Worm (Caenorhabditis elegans) whole organism, early embryonic: ENCODE measurements around the gene fipr-16.

ENCODE experiments used
- B0310.2 ChIP-seq: sonication (generic microtip); optimal IDR thresholded peaks from 2 replicates; lab custom pipeline; 2016; ENCODE audit warnings: mild to moderate bottlenecking, missing genetic modification characterization, missing compliant biosample characterization
- F13C5.2 ChIP-seq: sonication (generic microtip); optimal IDR thresholded peaks from 2 replicates; lab custom pipeline; 2017; ENCODE audit warnings: mild to moderate bottlenecking, missing genetic modification characterization, inconsistent platforms, missing compliant biosample characterization
- aly-1 ChIP-seq: sonication (generic microtip); optimal IDR thresholded peaks from 2 replicates; lab custom pipeline; 2016; ENCODE audit warnings: missing genetic modification characterization, missing compliant biosample characterization
- ama-1 ChIP-seq: fragments of 150-350 bp; optimal IDR thresholded peaks from 2 replicates; lab custom pipeline; 2014
- ceh-13 ChIP-seq: fragments of 200-800 bp; sonication (Bioruptor generic); optimal IDR thresholded peaks from 2 replicates; lab custom pipeline; 2018; ENCODE audit warnings: mild to moderate bottlenecking, missing genetic modification characterization, missing compliant biosample characterization
- ceh-36 ChIP-seq: sonication (generic microtip); optimal IDR thresholded peaks from 2 replicates; lab custom pipeline; 2016; ENCODE audit warnings: missing genetic modification characterization, inconsistent platforms, missing compliant biosample characterization
- ets-7 ChIP-seq: sonication (generic microtip); optimal IDR thresholded peaks from 2 replicates; lab custom pipeline; 2016; ENCODE audit warnings: missing genotype, missing genetic modification characterization, missing compliant biosample characterization
- flt-1 ChIP-seq: fragments of 200-800 bp; sonication (Bioruptor generic); IDR thresholded peaks from 2 replicates; pipeline ENCODE4 v1.3.6; 2022; ENCODE audit warnings: missing genetic modification characterization, missing compliant biosample characterization
- hmbx-1 ChIP-seq: sonication (generic microtip); optimal IDR thresholded peaks from 2 replicates; lab custom pipeline; 2016; ENCODE audit warnings: mild to moderate bottlenecking, missing genetic modification characterization, missing compliant biosample characterization
- hmg-4 ChIP-seq: fragments of 200-800 bp; sonication (Bioruptor generic); optimal IDR thresholded peaks from 2 replicates; lab custom pipeline; 2018; ENCODE audit warnings: mild to moderate bottlenecking, missing genetic modification characterization, missing compliant biosample characterization
- hnd-1 ChIP-seq: sonication (generic microtip); optimal IDR thresholded peaks from 2 replicates; lab custom pipeline; 2016; ENCODE audit warnings: missing genetic modification characterization, missing compliant biosample characterization
- pes-1 ChIP-seq: fragments of 200-800 bp; sonication (Bioruptor generic); IDR thresholded peaks from 2 replicates; pipeline ENCODE4 v1.3.6; 2022; ENCODE audit warnings: missing genetic modification reagents, missing genetic modification characterization, missing compliant biosample characterization
- scrt-1 ChIP-seq: fragments of 200-800 bp; sonication (Bioruptor generic); IDR thresholded peaks from 2 replicates; pipeline ENCODE4 v1.3.6; 2022; ENCODE audit warnings: missing genetic modification characterization, missing compliant biosample characterization
- sea-1 ChIP-seq: fragments of 200-800 bp; sonication (Bioruptor generic); conservative IDR thresholded peaks from 2 replicates; pipeline ENCODE4 v1.3.6; 2022; ENCODE audit warnings: missing genetic modification characterization, missing compliant biosample characterization
- tbx-11 ChIP-seq: fragments of 200-800 bp; sonication (Bioruptor generic); IDR thresholded peaks from 2 replicates; pipeline ENCODE4 v1.3.6; 2022; ENCODE audit warnings: missing genetic modification characterization, missing compliant biosample characterization
- tbx-37 ChIP-seq: fragments of 200-800 bp; sonication (Bioruptor generic); conservative IDR thresholded peaks from 2 replicates; pipeline ENCODE4 v1.3.6; 2022; ENCODE audit warnings: missing genetic modification reagents, missing genetic modification characterization, missing compliant biosample characterization
- tra-4 ChIP-seq: sonication (generic microtip); optimal IDR thresholded peaks from 2 replicates; lab custom pipeline; 2017; ENCODE audit warnings: missing genetic modification characterization, missing compliant biosample characterization

The fipr-16 gene

DNA sequence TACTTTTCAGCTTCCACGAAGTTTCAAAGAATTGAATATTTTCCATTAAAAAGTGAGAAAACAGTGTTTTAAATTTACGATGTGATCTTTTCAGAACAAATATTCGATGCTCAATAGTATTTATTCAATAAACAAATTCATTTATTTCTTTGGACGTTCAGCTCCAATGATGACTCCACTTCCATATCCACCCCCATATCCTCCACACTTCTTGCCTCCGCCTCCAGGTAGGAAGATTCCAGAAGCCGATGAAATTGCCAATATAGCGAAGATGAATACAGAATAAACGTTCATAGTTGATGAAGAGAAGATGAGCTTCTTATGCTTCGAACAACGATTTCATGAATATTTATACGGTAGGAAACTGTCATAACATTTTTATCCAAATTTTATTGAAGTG lies 1.6 kb downstream of the fipr-16 start, which contains the start of gene fip-3:
fip-3 (minus strand) TSS at position 294 of the 400 bp plus-strand sequence.
- no peak for TF ChIP-seq scrt-1 (GFP tag; lab: Robert Waterston, UW)
- no peak for TF ChIP-seq hnd-1 (tag; lab: Kevin White, UChicago)
- TF ChIP-seq tbx-11 (GFP tag; lab: Robert Waterston, UW), result no peak
- no peak for TF ChIP-seq sea-1 (GFP tag; lab: Robert Waterston, UW)
- TF ChIP-seq tbx-37, result no peak
- no peak for TF ChIP-seq hmg-4 (GFP tag; lab: Kevin White, UChicago)
- TF ChIP-seq pes-1 (GFP tag; lab: Robert Waterston, UW), result no peak
- no peak for TF ChIP-seq F13C5.2
- no peak for TF ChIP-seq aly-1 (tag; lab: Kevin White, UChicago)
- TF ChIP-seq flt-1 (GFP tag; lab: Robert Waterston, UW), result no peak
- TF ChIP-seq tra-4 (tag; lab: Kevin White, UChicago), result no peak
- TF ChIP-seq ama-1, result no peak
- no peak for TF ChIP-seq ceh-36 (tag; lab: Kevin White, UChicago)

DNA sequence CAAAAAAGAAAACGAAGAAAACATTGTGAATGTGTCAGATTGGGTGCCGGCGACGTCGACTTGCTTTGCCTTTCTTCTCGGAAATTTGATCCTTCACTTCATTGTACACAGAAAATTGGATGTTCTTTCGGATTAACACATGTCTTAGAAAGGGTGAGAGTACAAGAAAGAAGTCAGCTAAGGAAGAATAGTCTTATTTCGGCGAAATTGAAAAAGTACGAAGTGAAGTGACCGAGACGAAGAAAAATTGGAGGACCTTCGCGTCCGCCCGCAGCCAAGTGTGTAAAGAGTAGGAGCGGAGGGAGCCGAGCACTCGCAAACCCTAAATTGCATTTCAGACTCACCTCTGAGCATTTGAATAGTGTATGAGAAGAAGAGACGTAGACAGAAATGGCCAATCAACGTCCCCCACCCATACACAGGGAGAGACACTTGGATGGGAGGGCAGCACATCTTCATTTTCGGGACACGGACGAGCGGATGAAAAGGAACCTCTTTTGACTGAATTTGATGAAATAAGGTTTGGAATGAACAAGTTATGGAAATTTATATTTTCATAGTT lies 2.1 kb downstream of the fipr-16 start, which contains the start of gene glr-1:
glr-1 (minus strand) TSS at position 51 of the 562 bp plus-strand sequence.
- TF ChIP-seq ceh-36 (tag; lab: Kevin White, UChicago) (no peak), ceh-13 (GFP tag; lab: Kevin White, UChicago) (no peak), F13C5.2 (no peak), tbx-37 (no peak), hmbx-1 (tag; lab: Kevin White, UChicago) (no peak), sea-1 (GFP tag; lab: Robert Waterston, UW) (no peak), hnd-1 (tag; lab: Kevin White, UChicago) (no peak), scrt-1 (GFP tag; lab: Robert Waterston, UW) (no peak), B0310.2 (tag; lab: Kevin White, UChicago) (no peak), tbx-11 (GFP tag; lab: Robert Waterston, UW) (no peak), flt-1 (GFP tag; lab: Robert Waterston, UW) (no peak)

DNA sequence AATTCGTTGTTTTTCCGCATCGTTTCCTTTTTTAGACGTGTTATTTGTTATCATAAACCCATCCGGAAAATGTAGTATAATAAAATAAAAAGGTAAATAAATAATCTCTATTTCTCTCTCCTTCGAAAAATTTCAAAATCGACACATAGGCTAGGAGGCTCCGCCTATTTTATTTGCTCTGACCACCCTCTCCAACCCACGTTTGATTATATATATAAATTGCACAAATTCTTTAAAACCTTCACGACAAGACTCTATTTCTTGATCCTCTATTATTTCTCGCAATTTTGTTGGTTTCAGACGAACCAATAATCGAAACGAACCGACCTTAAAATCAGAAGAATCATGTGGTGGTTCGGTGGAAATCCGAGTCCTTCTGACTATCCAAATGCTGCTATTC lies 10.0 kb downstream of the fipr-16 start, which contains the start of gene doxa-1:
doxa-1 (plus strand) TSS at position 301 of the 400 bp plus-strand sequence.
- TF ChIP-seq pes-1 (GFP tag; lab: Robert Waterston, UW), result no peak

DNA sequence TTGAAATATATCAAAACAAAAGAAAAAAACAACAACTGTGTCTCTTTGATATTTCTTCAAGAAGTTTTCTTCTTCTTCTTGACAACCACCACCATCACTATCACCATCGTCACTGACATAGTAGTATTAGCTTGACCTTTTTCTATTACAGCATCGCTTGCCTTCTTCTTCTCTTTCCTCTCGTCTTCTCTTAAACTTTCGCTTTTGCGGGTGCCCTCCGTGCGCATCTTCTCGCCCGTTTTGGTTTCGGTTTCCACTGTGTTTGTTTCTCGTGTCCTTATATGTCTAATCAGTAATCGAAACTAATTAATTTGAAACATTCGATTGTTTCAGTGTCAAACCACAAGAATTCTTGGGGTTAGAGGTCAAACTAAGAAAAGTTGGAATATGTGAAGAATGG lies 11.4 kb downstream of the fipr-16 start:
- TF ChIP-seq tbx-11 (GFP tag; lab: Robert Waterston, UW), result no peak
- no peak for TF ChIP-seq hnd-1 (tag; lab: Kevin White, UChicago)
- no peak for TF ChIP-seq scrt-1 (GFP tag; lab: Robert Waterston, UW)
- TF ChIP-seq ets-7 (tag; lab: Kevin White, UChicago), result no peak
- no peak for TF ChIP-seq tbx-37
- no peak for TF ChIP-seq sea-1 (GFP tag; lab: Robert Waterston, UW)
- TF ChIP-seq flt-1 (GFP tag; lab: Robert Waterston, UW), result no peak
- no peak for TF ChIP-seq ceh-13 (GFP tag; lab: Kevin White, UChicago)
- no peak for TF ChIP-seq aly-1 (tag; lab: Kevin White, UChicago)
- no peak for TF ChIP-seq hmg-4 (GFP tag; lab: Kevin White, UChicago)
- TF ChIP-seq ama-1, result no peak
- no peak for TF ChIP-seq pes-1 (GFP tag; lab: Robert Waterston, UW)
- TF ChIP-seq ceh-36 (tag; lab: Kevin White, UChicago), result no peak
- no peak for TF ChIP-seq hmbx-1 (tag; lab: Kevin White, UChicago)
- TF ChIP-seq B0310.2 (tag; lab: Kevin White, UChicago), result no peak
- TF ChIP-seq F13C5.2, result no peak
- TF ChIP-seq tra-4 (tag; lab: Kevin White, UChicago), result no peak

DNA sequence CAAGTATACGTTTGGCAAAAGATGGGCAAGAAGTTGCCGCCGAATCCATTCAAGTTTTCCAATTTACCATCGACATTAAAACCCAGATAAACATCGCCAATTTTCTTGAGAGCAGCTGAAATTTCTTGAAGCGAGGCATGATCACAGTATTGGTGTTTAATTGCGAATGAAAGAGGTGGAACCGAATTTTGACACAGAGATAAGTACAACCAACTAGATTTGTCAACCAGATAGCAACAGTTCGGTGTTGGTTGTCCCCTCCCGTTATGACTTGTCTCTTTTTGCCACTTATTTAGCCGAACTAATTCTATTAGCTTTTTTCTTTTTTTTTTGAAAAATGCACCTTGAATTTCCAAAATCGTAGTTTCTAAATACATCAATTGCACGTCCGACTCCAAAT lies 12.4 kb downstream of the fipr-16 start:
- TF ChIP-seq scrt-1 (GFP tag; lab: Robert Waterston, UW) (no peak), tbx-11 (GFP tag; lab: Robert Waterston, UW) (no peak), hmg-4 (GFP tag; lab: Kevin White, UChicago) (no peak), hmbx-1 (tag; lab: Kevin White, UChicago) (no peak), hnd-1 (tag; lab: Kevin White, UChicago) (no peak), sea-1 (GFP tag; lab: Robert Waterston, UW) (no peak), pes-1 (GFP tag; lab: Robert Waterston, UW) (no peak), flt-1 (GFP tag; lab: Robert Waterston, UW) (no peak), F13C5.2 (no peak), aly-1 (tag; lab: Kevin White, UChicago) (no peak), tbx-37 (no peak), ama-1 (no peak), tra-4 (tag; lab: Kevin White, UChicago) (no peak), B0310.2 (tag; lab: Kevin White, UChicago) (no peak), ets-7 (tag; lab: Kevin White, UChicago) (no peak), ceh-36 (tag; lab: Kevin White, UChicago) (no peak), ceh-13 (GFP tag; lab: Kevin White, UChicago) (no peak)

DNA sequence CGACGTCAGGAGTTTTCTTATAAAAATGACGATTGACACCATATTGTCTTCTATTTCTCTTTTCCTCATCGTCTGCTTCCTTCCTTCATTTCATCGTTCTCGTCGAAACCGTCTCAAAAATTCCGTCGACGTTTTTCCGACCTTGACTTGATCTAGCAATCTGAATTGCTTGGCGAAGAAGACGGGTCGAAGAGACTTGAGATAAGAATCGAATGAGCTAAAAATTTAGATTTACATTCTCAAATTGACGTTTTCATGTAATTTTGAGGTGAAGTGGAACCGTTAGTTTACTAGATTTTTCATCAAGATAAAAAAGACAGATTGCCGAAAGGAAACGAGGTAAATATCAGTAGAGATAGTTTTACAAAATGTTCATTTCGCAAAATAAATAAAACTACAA lies 13.2 kb downstream of the fipr-16 start:
- TF ChIP-seq ceh-36 (tag; lab: Kevin White, UChicago), result no peak
- TF ChIP-seq hmbx-1 (tag; lab: Kevin White, UChicago), result no peak
- no peak for TF ChIP-seq flt-1 (GFP tag; lab: Robert Waterston, UW)
- no peak for TF ChIP-seq aly-1 (tag; lab: Kevin White, UChicago)
- no peak for TF ChIP-seq B0310.2 (tag; lab: Kevin White, UChicago)
- no peak for TF ChIP-seq ama-1
- no peak for TF ChIP-seq sea-1 (GFP tag; lab: Robert Waterston, UW)
- TF ChIP-seq F13C5.2, result no peak
- TF ChIP-seq tbx-37, result no peak
- TF ChIP-seq ets-7 (tag; lab: Kevin White, UChicago), result no peak
- no peak for TF ChIP-seq hmg-4 (GFP tag; lab: Kevin White, UChicago)
